Worm (Caenorhabditis elegans) whole organism, L1 larva: Measurements from ENCODE around the gene K08D8.12.

Experiments used
- elt-2 ChIP-seq: sonication (generic microtip); optimal IDR thresholded peaks from 2 replicates; lab custom pipeline; 2016; ENCODE audit warnings: missing genetic modification characterization, mild to moderate bottlenecking, inconsistent platforms, missing compliant biosample characterization, missing genetic modification reagents
- fkh-4 ChIP-seq: sonication (generic microtip); optimal IDR thresholded peaks from 2 replicates; lab custom pipeline; 2016; ENCODE audit warnings: missing compliant biosample characterization, missing genetic modification characterization, borderline replicate concordance
- fos-1 ChIP-seq: fragments of 150-350 bp; optimal IDR thresholded peaks from 2 replicates; lab custom pipeline; 2014; ENCODE audit warnings: missing biosample characterization, missing genetic modification characterization
- nhr-12 ChIP-seq: sonication (generic microtip); optimal IDR thresholded peaks from 2 replicates; lab custom pipeline; 2017; ENCODE audit warnings: missing biosample characterization, missing genetic modification characterization
- pag-3 ChIP-seq: sonication (generic microtip); optimal IDR thresholded peaks from 2 replicates; lab custom pipeline; 2017; ENCODE audit warnings: missing genetic modification characterization, mild to moderate bottlenecking, missing compliant biosample characterization, antibody characterized with exemption, borderline replicate concordance; ENCODE audit not compliant: insufficient read depth
- skn-1 ChIP-seq: fragments of 150-350 bp; optimal IDR thresholded peaks from 2 replicates; lab custom pipeline; 2014; ENCODE audit warnings: missing biosample characterization, missing genetic modification characterization
- sup-37 ChIP-seq: fragments of 200-800 bp; sonication (Bioruptor generic); optimal IDR thresholded peaks from 2 replicates; lab custom pipeline; 2018; ENCODE audit warnings: mild to moderate bottlenecking, missing genetic modification characterization, missing compliant biosample characterization
- unc-86 ChIP-seq: sonication (generic microtip); optimal IDR thresholded peaks from 2 replicates; lab custom pipeline; 2016; ENCODE audit warnings: missing genetic modification characterization, missing compliant biosample characterization

ce11 chrIV:12891080-12891479 lies 2.2 kb upstream of the K08D8.12 start:
- TF ChIP-seq nhr-12: no peak
- TF ChIP-seq sup-37 (GFP tag; lab: Kevin White, UChicago): no peak
- peak; percentile 17 for TF ChIP-seq elt-2 (tag; lab: Kevin White, UChicago)
- TF ChIP-seq pag-3 (tag; lab: Kevin White, UChicago): no peak
- no peak for TF ChIP-seq unc-86 (tag; lab: Kevin White, UChicago)
- no peak for TF ChIP-seq fos-1
- TF ChIP-seq skn-1 (tag; lab: Kevin White, UChicago): no peak
- TF ChIP-seq fkh-4: no peak
